Fruit fly (Drosophila melanogaster) whole organism, embryonic: ENCODE data around the gene CG15894.

Source experiments
- Antp ChIP-seq: fragments of 200-800 bp; sonication (Bioruptor generic); optimal IDR thresholded peaks from 3 replicates; lab custom pipeline; 2016; ENCODE audit warnings: missing biosample characterization, missing genetic modification characterization
- Atf6 ChIP-seq: fragments of 200-800 bp; sonication (Bioruptor generic); IDR thresholded peaks from 2 replicates; pipeline ENCODE4 v1.3.6; 2022; ENCODE audit warnings: missing biosample characterization, missing genetic modification characterization
- Bdp1 ChIP-seq: fragments of 200-800 bp; sonication (Bioruptor generic); optimal IDR thresholded peaks from 3 replicates; lab custom pipeline; 2016; ENCODE audit warnings: missing biosample characterization, missing genetic modification characterization
- CG10565 ChIP-seq: fragments of 200-800 bp; sonication (Bioruptor generic); optimal IDR thresholded peaks from 3 replicates; lab custom pipeline; 2016; ENCODE audit warnings: missing biosample characterization, mild to moderate bottlenecking, missing genetic modification characterization
- CG10654 ChIP-seq: fragments of 200-800 bp; sonication (Bioruptor generic); optimal IDR thresholded peaks from 2 replicates; lab custom pipeline; 2016; ENCODE audit warnings: missing biosample characterization, missing genetic modification characterization
- CG11247 ChIP-seq: fragments of 200-800 bp; sonication (Bioruptor generic); IDR thresholded peaks from 2 replicates; pipeline ENCODE4 v1.3.6; 2022; ENCODE audit warnings: missing biosample characterization, missing genetic modification characterization
- CG11398 ChIP-seq: fragments of 200-800 bp; sonication (Bioruptor generic); optimal IDR thresholded peaks from 2 replicates; lab custom pipeline; 2016; ENCODE audit warnings: missing biosample characterization, missing genetic modification characterization
- CG12659 ChIP-seq: fragments of 200-800 bp; sonication (Bioruptor generic); optimal IDR thresholded peaks from 3 replicates; lab custom pipeline; 2017; ENCODE audit warnings: mild to moderate bottlenecking, missing biosample characterization, missing genetic modification reagents, missing genetic modification characterization
- CG13287 ChIP-seq: fragments of 200-800 bp; sonication (Bioruptor generic); IDR thresholded peaks from 2 replicates; pipeline ENCODE4 v1.3.6; 2022; ENCODE audit warnings: missing biosample characterization, missing genetic modification characterization; ENCODE audit not compliant: partially characterized antibody
- CG14014 ChIP-seq: fragments of 200-800 bp; sonication (Bioruptor generic); IDR thresholded peaks from 2 replicates; pipeline ENCODE4 v1.3.6; 2022; ENCODE audit warnings: missing biosample characterization, missing genetic modification characterization
- CG15011 ChIP-seq: fragments of 200-800 bp; sonication (Bioruptor generic); optimal IDR thresholded peaks from 3 replicates; lab custom pipeline; 2018; ENCODE audit warnings: missing biosample characterization, mild to moderate bottlenecking, missing genetic modification characterization
- CG1647 ChIP-seq: fragments of 200-800 bp; sonication (Bioruptor generic); optimal IDR thresholded peaks from 3 replicates; lab custom pipeline; 2016; ENCODE audit warnings: missing biosample characterization, missing genetic modification characterization
- CG16815 ChIP-seq: fragments of 200-800 bp; sonication (Bioruptor generic); optimal IDR thresholded peaks from 3 replicates; lab custom pipeline; 2017; ENCODE audit warnings: missing biosample characterization, mild to moderate bottlenecking, missing genetic modification characterization
- CG17385 ChIP-seq: fragments of 200-800 bp; sonication (Bioruptor generic); optimal IDR thresholded peaks from 3 replicates; lab custom pipeline; 2018; ENCODE audit warnings: missing biosample characterization, mild to moderate bottlenecking, missing genetic modification characterization
- CG2712 ChIP-seq: fragments of 200-800 bp; optimal IDR thresholded peaks from 3 replicates; lab custom pipeline; 2019; ENCODE audit warnings: missing biosample characterization, mild to moderate bottlenecking, missing genetic modification characterization, moderate library complexity
- CG3065 ChIP-seq: fragments of 200-800 bp; sonication (Bioruptor generic); optimal IDR thresholded peaks from 2 replicates; lab custom pipeline; 2016; ENCODE audit warnings: missing biosample characterization, missing genetic modification characterization
- CG31388 ChIP-seq: fragments of 200-800 bp; sonication (Bioruptor generic); optimal IDR thresholded peaks from 2 replicates; lab custom pipeline; 2016; ENCODE audit warnings: missing biosample characterization, missing genetic modification characterization
- CG5245 ChIP-seq: fragments of 200-800 bp; sonication (Bioruptor generic); optimal IDR thresholded peaks from 3 replicates; lab custom pipeline; 2016; ENCODE audit warnings: missing biosample characterization, missing genetic modification characterization
- CG6683 ChIP-seq: fragments of 200-800 bp; sonication (Bioruptor generic); optimal IDR thresholded peaks from 2 replicates; lab custom pipeline; 2017; ENCODE audit warnings: missing biosample characterization, mild to moderate bottlenecking, missing genetic modification characterization, missing genetic modification reagents
- CG6813 ChIP-seq: fragments of 200-800 bp; sonication (Bioruptor generic); optimal IDR thresholded peaks from 2 replicates; lab custom pipeline; 2017; ENCODE audit warnings: missing biosample characterization, missing genetic modification characterization, mild to moderate bottlenecking, moderate library complexity, missing genetic modification reagents
- CG8478 ChIP-seq: fragments of >200 bp; optimal IDR thresholded peaks from 2 replicates; lab custom pipeline; 2018
- CG8765 ChIP-seq: fragments of 200-800 bp; sonication (Bioruptor generic); IDR thresholded peaks from 2 replicates; pipeline ENCODE4 v1.3.6; 2022; ENCODE audit warnings: missing biosample characterization, missing genetic modification characterization
- CkIIα-i1 ChIP-seq: fragments of 200-800 bp; sonication (Bioruptor generic); IDR thresholded peaks from 2 replicates; pipeline ENCODE4 v1.3.6; 2022; ENCODE audit warnings: missing biosample characterization, missing genetic modification characterization
- CrebB ChIP-seq: fragments of 200-800 bp; sonication (Bioruptor generic); optimal IDR thresholded peaks from 3 replicates; lab custom pipeline; 2018; ENCODE audit warnings: missing biosample characterization, mild to moderate bottlenecking, missing genetic modification characterization
- D19B ChIP-seq: fragments of 200-800 bp; sonication (Bioruptor generic); optimal IDR thresholded peaks from 2 replicates; lab custom pipeline; 2017; ENCODE audit warnings: missing biosample characterization, mild to moderate bottlenecking, missing genetic modification characterization
- Dll ChIP-seq: fragments of 200-800 bp; sonication (Bioruptor generic); IDR thresholded peaks from 4 replicates; pipeline ENCODE4 v1.3.6; 2022; ENCODE audit warnings: missing biosample characterization, missing genetic modification characterization; ENCODE audit not compliant: partially characterized antibody
- Fer3 ChIP-seq: fragments of 200-800 bp; sonication (Bioruptor generic); optimal IDR thresholded peaks from 2 replicates; lab custom pipeline; 2018; ENCODE audit warnings: missing biosample characterization, mild to moderate bottlenecking, missing genetic modification characterization, moderate library complexity
- GATAe ChIP-seq: fragments of 200-800 bp; sonication (Bioruptor generic); conservative IDR thresholded peaks from 2 replicates; pipeline ENCODE4 v1.3.6; 2022; ENCODE audit warnings: missing biosample characterization, missing genetic modification characterization
- Gug ChIP-seq: fragments of 200-800 bp; sonication (Bioruptor generic); IDR thresholded peaks from 4 replicates; pipeline ENCODE4 v1.3.6; 2022; ENCODE audit warnings: missing biosample characterization, missing genetic modification characterization
- HLH54F ChIP-seq: fragments of 200-800 bp; sonication (Bioruptor generic); optimal IDR thresholded peaks from 3 replicates; lab custom pipeline; 2016; ENCODE audit warnings: missing biosample characterization, missing genetic modification characterization
- Lhr ChIP-seq: fragments of 200-800 bp; sonication (Bioruptor generic); optimal IDR thresholded peaks from 3 replicates; lab custom pipeline; 2017; ENCODE audit warnings: mild to moderate bottlenecking, missing biosample characterization, missing genetic modification reagents, missing genetic modification characterization
- Myb ChIP-seq: fragments of 200-800 bp; sonication (Bioruptor generic); optimal IDR thresholded peaks from 2 replicates; lab custom pipeline; 2016; ENCODE audit warnings: missing biosample characterization, missing genetic modification characterization
- Six4 ChIP-seq: fragments of 200-800 bp; sonication (Bioruptor generic); optimal IDR thresholded peaks from 2 replicates; lab custom pipeline; 2016; ENCODE audit warnings: missing biosample characterization, missing genetic modification characterization
- Tbp ChIP-seq: fragments of >200 bp; optimal IDR thresholded peaks from 2 replicates; lab custom pipeline; 2018; ENCODE audit warnings: missing biosample characterization, missing genetic modification characterization
- ac ChIP-seq: fragments of 200-800 bp; sonication (Bioruptor generic); optimal IDR thresholded peaks from 3 replicates; lab custom pipeline; 2017; ENCODE audit warnings: missing biosample characterization, mild to moderate bottlenecking, missing genetic modification characterization
- bab2 ChIP-seq: fragments of 200-800 bp; sonication (Bioruptor generic); optimal IDR thresholded peaks from 2 replicates; lab custom pipeline; 2016; ENCODE audit warnings: missing biosample characterization, missing genetic modification characterization
- chinmo ChIP-seq: fragments of 200-800 bp; sonication (Bioruptor generic); IDR thresholded peaks from 4 replicates; pipeline ENCODE4 v1.3.6; 2022; ENCODE audit warnings: missing biosample characterization, missing genetic modification characterization; ENCODE audit not compliant: partially characterized antibody
- ems ChIP-seq: fragments of 200-800 bp; sonication (Bioruptor generic); optimal IDR thresholded peaks from 3 replicates; lab custom pipeline; 2016; ENCODE audit warnings: missing biosample characterization, missing genetic modification characterization
- gfzf ChIP-seq: fragments of 200-800 bp; sonication (Bioruptor generic); optimal IDR thresholded peaks from 2 replicates; lab custom pipeline; 2016; ENCODE audit warnings: missing biosample characterization, mild to moderate bottlenecking, missing genetic modification characterization, moderate library complexity
- hth ChIP-seq: fragments of >200 bp; optimal IDR thresholded peaks from 2 replicates; lab custom pipeline; 2017; ENCODE audit warnings: inconsistent platforms
- knrl ChIP-seq: fragments of 200-800 bp; sonication (Bioruptor generic); IDR thresholded peaks from 3 replicates; pipeline ENCODE4 v1.3.6; 2022; ENCODE audit warnings: missing biosample characterization, missing genetic modification characterization; ENCODE audit not compliant: partially characterized antibody
- mld ChIP-seq: fragments of 200-800 bp; sonication (Bioruptor generic); IDR thresholded peaks from 3 replicates; pipeline ENCODE4 v1.3.6; 2022; ENCODE audit warnings: missing biosample characterization, missing genetic modification characterization; ENCODE audit not compliant: partially characterized antibody
- nau ChIP-seq: fragments of 200-800 bp; sonication (Bioruptor generic); optimal IDR thresholded peaks from 3 replicates; lab custom pipeline; 2017; ENCODE audit warnings: missing biosample characterization, mild to moderate bottlenecking, missing genetic modification characterization, missing genetic modification reagents
- peb ChIP-seq: fragments of 200-800 bp; sonication (Bioruptor generic); IDR thresholded peaks from 2 replicates; pipeline ENCODE4 v1.3.6; 2022; ENCODE audit warnings: missing biosample characterization, missing genetic modification characterization
- sens ChIP-seq: fragments of 200-800 bp; sonication (Bioruptor generic); peaks from one replicate; lab custom pipeline; 2016; ENCODE audit warnings: missing biosample characterization, missing genetic modification characterization
- sim ChIP-seq: fragments of 200-800 bp; sonication (Bioruptor generic); IDR thresholded peaks from 2 replicates; pipeline ENCODE4 v1.3.6; 2022; ENCODE audit warnings: missing biosample characterization, missing genetic modification characterization
- tin ChIP-seq: fragments of 200-800 bp; sonication (Bioruptor generic); optimal IDR thresholded peaks from 3 replicates; lab custom pipeline; 2016; ENCODE audit warnings: missing biosample characterization, missing genetic modification characterization
- trem ChIP-seq: fragments of 200-800 bp; optimal IDR thresholded peaks from 3 replicates; lab custom pipeline; 2019; ENCODE audit warnings: missing biosample characterization, mild to moderate bottlenecking, missing genetic modification characterization, moderate library complexity
- trh ChIP-seq: fragments of 200-800 bp; sonication (Bioruptor generic); optimal IDR thresholded peaks from 2 replicates; lab custom pipeline; 2016; ENCODE audit warnings: missing biosample characterization, missing genetic modification characterization
- vfl ChIP-seq: fragments of 200-800 bp; sonication (Bioruptor generic); optimal IDR thresholded peaks from 2 replicates; lab custom pipeline; 2016; ENCODE audit warnings: missing biosample characterization, missing genetic modification characterization
- yki ChIP-seq: fragments of >200 bp; optimal IDR thresholded peaks from 3 replicates; lab custom pipeline; 2018
- z ChIP-seq: fragments of 200-800 bp; sonication (Bioruptor generic); IDR thresholded peaks from 3 replicates; pipeline ENCODE4 v1.3.6; 2022; ENCODE audit warnings: missing biosample characterization, missing genetic modification characterization

The CG15894 gene

dm6 chrX:6356748-6357397 lies 47.9 kb downstream of the CG15894 start (continued):
- TF ChIP-seq CG8478 (lab: Kevin White, UChicago), result no peak
- TF ChIP-seq D19B (GFP tag; lab: Kevin White, UChicago), result peak; percentile 3
- no peak for TF ChIP-seq trh
- TF ChIP-seq Lhr, result no peak
- TF ChIP-seq CG12659 (GFP tag; lab: Kevin White, UChicago), result no peak
- TF ChIP-seq CG2712, result peak; percentile 16
- TF ChIP-seq HLH54F (GFP tag; lab: Kevin White, UChicago), result no peak
- TF ChIP-seq CG6683 (GFP tag; lab: Kevin White, UChicago), result no peak
- TF ChIP-seq nau, result no peak
- TF ChIP-seq sim (GFP tag; lab: Robert Waterston, UW), result no peak
- TF ChIP-seq sens (GFP tag; lab: Kevin White, UChicago), result no peak
- no peak for TF ChIP-seq CkIIα-i1 (GFP tag; lab: Robert Waterston, UW)
- TF ChIP-seq Antp (GFP tag; lab: Kevin White, UChicago), result no peak
- TF ChIP-seq Fer3 (tag; lab: Kevin White, UChicago), result no peak
- TF ChIP-seq CG15011, result no peak
- no peak for TF ChIP-seq CrebB
- no peak for TF ChIP-seq trem
- TF ChIP-seq yki (lab: Kevin White, UChicago), result no peak
- TF ChIP-seq Six4 (GFP tag; lab: Kevin White, UChicago), result no peak
- no peak for TF ChIP-seq CG8765 (GFP tag; lab: Robert Waterston, UW)
- TF ChIP-seq CG17385, result no peak
- 0 out of 2 replicates have a peak, but pooled peaks have one; percentile 9 for TF ChIP-seq CG13287
- no peak for TF ChIP-seq CG5245 (GFP tag; lab: Kevin White, UChicago)
- TF ChIP-seq CG3065 (GFP tag; lab: Kevin White, UChicago), result no peak
- TF ChIP-seq Bdp1, result no peak
- peak; percentile 93 for TF ChIP-seq GATAe (GFP tag; lab: Robert Waterston, UW)
- no peak for TF ChIP-seq CG16815 (GFP tag; lab: Kevin White, UChicago)
- no peak for TF ChIP-seq ac (GFP tag; lab: Kevin White, UChicago)
- TF ChIP-seq CG6813, result no peak
- no peak for TF ChIP-seq Gug
- TF ChIP-seq CG11398 (GFP tag; lab: Kevin White, UChicago), result no peak
- no peak for TF ChIP-seq gfzf (GFP tag; lab: Kevin White, UChicago)
- TF ChIP-seq peb (GFP tag; lab: Robert Waterston, UW), result no peak
- no peak for TF ChIP-seq Tbp (GFP tag; lab: Kevin White, UChicago)
- TF ChIP-seq CG10565, result no peak
- peak; percentile 71; the same call in 2 of the 4 replicates for TF ChIP-seq chinmo (GFP tag; lab: Robert Waterston, UW)
- TF ChIP-seq CG1647 (GFP tag; lab: Kevin White, UChicago), result no peak
- no peak for TF ChIP-seq CG10654 (GFP tag; lab: Kevin White, UChicago)
- no peak for TF ChIP-seq mld
- TF ChIP-seq tin (GFP tag; lab: Kevin White, UChicago), result no peak
- TF ChIP-seq z, result no peak
- no peak for TF ChIP-seq Dll (GFP tag; lab: Robert Waterston, UW)
- TF ChIP-seq knrl (GFP tag; lab: Robert Waterston, UW), result no peak
- TF ChIP-seq CG14014 (GFP tag; lab: Robert Waterston, UW), result no peak
- TF ChIP-seq CG31388 (GFP tag; lab: Kevin White, UChicago), result no peak
- TF ChIP-seq CG11247 (GFP tag; lab: Robert Waterston, UW), result no peak
- TF ChIP-seq hth (lab: Kevin White, UChicago), result no peak
- no peak for TF ChIP-seq Atf6
- no peak for TF ChIP-seq ems (GFP tag; lab: Kevin White, UChicago)
- no peak for TF ChIP-seq bab2
- TF ChIP-seq vfl, result no peak
- TF ChIP-seq Myb (GFP tag; lab: Kevin White, UChicago), result no peak
